Worm (Caenorhabditis elegans) whole organism, L2 larva: Measurements from ENCODE around the gene col-8.

ENCODE experiments used
- C34F6.9 ChIP-seq: fragments of 150-350 bp; optimal IDR thresholded peaks from 2 replicates; lab custom pipeline; 2014; ENCODE audit warnings: missing biosample characterization, missing genetic modification characterization
- F13H6.1 ChIP-seq: sonication (generic microtip); optimal IDR thresholded peaks from 2 replicates; lab custom pipeline; 2016; ENCODE audit warnings: missing genetic modification characterization, missing compliant biosample characterization
- alr-1 ChIP-seq: fragments of 150-350 bp; optimal IDR thresholded peaks from 2 replicates; lab custom pipeline; 2014; ENCODE audit warnings: missing biosample characterization, missing genetic modification characterization
- aly-2 ChIP-seq: fragments of 150-350 bp; optimal IDR thresholded peaks from 2 replicates; lab custom pipeline; 2014; ENCODE audit warnings: missing biosample characterization, missing genetic modification characterization
- ama-1 ChIP-seq: fragments of 150-350 bp; optimal IDR thresholded peaks from 2 replicates; lab custom pipeline; 2018; ENCODE audit warnings: inconsistent platforms
- ceh-16 ChIP-seq: fragments of 150-350 bp; optimal IDR thresholded peaks from 2 replicates; lab custom pipeline; 2014; ENCODE audit warnings: missing biosample characterization, missing genetic modification characterization
- ceh-82 ChIP-seq: fragments of 150-350 bp; optimal IDR thresholded peaks from 2 replicates; lab custom pipeline; 2014; ENCODE audit warnings: missing biosample characterization, missing genetic modification characterization
- crh-2 ChIP-seq: sonication (generic microtip); optimal IDR thresholded peaks from 2 replicates; lab custom pipeline; 2017; ENCODE audit warnings: missing biosample characterization, missing genetic modification characterization
- egl-27 ChIP-seq: sonication (generic microtip); optimal IDR thresholded peaks from 3 replicates; lab custom pipeline; 2017; ENCODE audit warnings: missing biosample characterization, missing genetic modification reagents, missing genetic modification characterization
- elt-1 ChIP-seq: fragments of 150-350 bp; optimal IDR thresholded peaks from 2 replicates; lab custom pipeline; 2014; ENCODE audit warnings: missing biosample characterization, missing genetic modification characterization
- fos-1 ChIP-seq: fragments of 150-350 bp; optimal IDR thresholded peaks from 2 replicates; lab custom pipeline; 2014; ENCODE audit warnings: missing biosample characterization, missing genetic modification characterization
- gmeb-1 ChIP-seq: fragments of 150-350 bp; optimal IDR thresholded peaks from 2 replicates; lab custom pipeline; 2014; ENCODE audit warnings: missing biosample characterization, missing genetic modification characterization
- lin-11 ChIP-seq: fragments of 150-350 bp; sonication (generic microtip); optimal IDR thresholded peaks from 2 replicates; lab custom pipeline; 2014; ENCODE audit warnings: missing biosample characterization, missing genetic modification characterization, inconsistent platforms, mixed read lengths
- lin-13 ChIP-seq: fragments of 150-350 bp; optimal IDR thresholded peaks from 2 replicates; lab custom pipeline; 2014; ENCODE audit warnings: missing biosample characterization, missing genetic modification reagents, missing genetic modification characterization
- lin-39 ChIP-seq: fragments of 150-350 bp; optimal IDR thresholded peaks from 2 replicates; lab custom pipeline; 2014; ENCODE audit warnings: missing biosample characterization, missing genetic modification reagents, missing genetic modification characterization
- lsy-2 ChIP-seq, 2 experiments: fragments of 150-350 bp in 1 of 2; sonication (generic microtip) in 1 of 2; optimal IDR thresholded peaks; 2 replicates each; lab custom pipeline; 2014 to 2017; ENCODE audit warnings: missing biosample characterization in 2 of 2, missing genetic modification characterization in 2 of 2
- mab-5 ChIP-seq: fragments of 150-350 bp; optimal IDR thresholded peaks from 2 replicates; lab custom pipeline; 2014; ENCODE audit warnings: missing biosample characterization, missing genetic modification characterization
- mbf-1 ChIP-seq: sonication (generic microtip); optimal IDR thresholded peaks from 2 replicates; lab custom pipeline; 2017; ENCODE audit warnings: missing biosample characterization, missing genetic modification characterization
- mdl-1 ChIP-seq, 2 experiments: fragments of 150-350 bp in 1 of 2; sonication (generic microtip) in 1 of 2; optimal IDR thresholded peaks; 2 replicates each; lab custom pipeline; 2017; ENCODE audit warnings: missing biosample characterization in 2 of 2, missing genetic modification characterization in 2 of 2
- nhr-11 ChIP-seq: fragments of 150-350 bp; optimal IDR thresholded peaks from 2 replicates; lab custom pipeline; 2014; ENCODE audit warnings: missing biosample characterization, missing genetic modification characterization
- nhr-12 ChIP-seq: fragments of 150-350 bp; optimal IDR thresholded peaks from 2 replicates; lab custom pipeline; 2014; ENCODE audit warnings: missing biosample characterization, missing genetic modification characterization
- nhr-129 ChIP-seq: fragments of 150-350 bp; optimal IDR thresholded peaks from 2 replicates; lab custom pipeline; 2014; ENCODE audit warnings: missing biosample characterization, missing genetic modification characterization
- nhr-21 ChIP-seq: fragments of 150-350 bp; optimal IDR thresholded peaks from 2 replicates; lab custom pipeline; 2014; ENCODE audit warnings: missing biosample characterization, missing genetic modification characterization
- nhr-23 ChIP-seq: fragments of 150-350 bp; optimal IDR thresholded peaks from 2 replicates; lab custom pipeline; 2014; ENCODE audit warnings: missing biosample characterization, missing genetic modification reagents, missing genetic modification characterization
- nhr-237 ChIP-seq: fragments of 150-350 bp; optimal IDR thresholded peaks from 2 replicates; lab custom pipeline; 2014; ENCODE audit warnings: missing biosample characterization, missing genetic modification characterization
- nhr-25 ChIP-seq: fragments of 150-350 bp; sonication (generic microtip); optimal IDR thresholded peaks from 3 replicates; lab custom pipeline; 2014; ENCODE audit warnings: missing biosample characterization, missing genetic modification characterization
- nhr-6 ChIP-seq: fragments of 150-350 bp; optimal IDR thresholded peaks from 2 replicates; lab custom pipeline; 2014; ENCODE audit warnings: missing biosample characterization, missing genetic modification characterization
- peb-1 ChIP-seq: fragments of 150-350 bp; optimal IDR thresholded peaks from 2 replicates; lab custom pipeline; 2014; ENCODE audit warnings: missing biosample characterization, missing genetic modification characterization
- sem-4 ChIP-seq: fragments of 150-350 bp; optimal IDR thresholded peaks from 2 replicates; lab custom pipeline; 2014; ENCODE audit warnings: missing biosample characterization, missing genetic modification reagents, missing genetic modification characterization
- skn-1 ChIP-seq: sonication (generic microtip); optimal IDR thresholded peaks from 2 replicates; lab custom pipeline; 2017; ENCODE audit warnings: missing biosample characterization, missing genetic modification characterization
- sma-9 ChIP-seq, 2 experiments: fragments of 150-350 bp in 1 of 2; sonication (generic microtip) in 1 of 2; optimal IDR thresholded peaks; 2 replicates each; lab custom pipeline; 2014 to 2016; ENCODE audit warnings: missing genetic modification characterization in 2 of 2, mild to moderate bottlenecking in 1 of 2, missing biosample characterization in 1 of 2, missing compliant biosample characterization in 1 of 2, missing genetic modification reagents in 1 of 2, moderate library complexity in 1 of 2
- snpc-4 ChIP-seq: fragments of 150-350 bp; optimal IDR thresholded peaks from 2 replicates; lab custom pipeline; 2014; ENCODE audit warnings: missing biosample characterization, missing genetic modification characterization
- unc-39 ChIP-seq: fragments of 150-350 bp; optimal IDR thresholded peaks from 2 replicates; lab custom pipeline; 2014; ENCODE audit warnings: missing biosample characterization, missing genetic modification characterization
- unc-55 ChIP-seq: fragments of 150-350 bp; sonication (generic microtip); optimal IDR thresholded peaks from 3 replicates; lab custom pipeline; 2014; ENCODE audit warnings: missing biosample characterization, missing genetic modification reagents, missing genetic modification characterization
- unc-62 ChIP-seq: fragments of 150-350 bp; optimal IDR thresholded peaks from 2 replicates; lab custom pipeline; 2014; ENCODE audit warnings: missing biosample characterization, missing genetic modification reagents, missing genetic modification characterization
- ztf-11 ChIP-seq: sonication (generic microtip); optimal IDR thresholded peaks from 2 replicates; lab custom pipeline; 2017; ENCODE audit warnings: missing biosample characterization, missing genetic modification characterization
- ztf-4 ChIP-seq: fragments of 150-350 bp; optimal IDR thresholded peaks from 2 replicates; lab custom pipeline; 2014; ENCODE audit warnings: missing biosample characterization, missing genetic modification characterization

col-8 gene

ce11 chrIII:6989201-6989600, 31.2 kb downstream of the col-8 start:
- no peak for TF ChIP-seq mab-5 (tag; lab: Kevin White, UChicago)
- TF ChIP-seq fos-1 (tag; lab: Kevin White, UChicago): peak; percentile 63
- TF ChIP-seq nhr-11 (tag; lab: Kevin White, UChicago): no peak

- no peak for TF ChIP-seq peb-1
- TF ChIP-seq F13H6.1: peak; percentile 87
- no peak for TF ChIP-seq ceh-16
- TF ChIP-seq mab-5 (tag; lab: Kevin White, UChicago): peak; percentile 55
- peak; percentile 13 for TF ChIP-seq egl-27 (tag; lab: Kevin White, UChicago)
- TF ChIP-seq gmeb-1 (tag; lab: Kevin White, UChicago): no peak
- TF ChIP-seq aly-2 (tag; lab: Kevin White, UChicago): no peak
- TF ChIP-seq ama-1 (lab: Kevin White, UChicago): no peak
- TF ChIP-seq sem-4 (tag; lab: Kevin White, UChicago): peak; percentile 40
- TF ChIP-seq ztf-11 (tag; lab: Kevin White, UChicago): no peak
- TF ChIP-seq unc-55 (GFP tag; lab: Kevin White, UChicago): no peak
- no peak for TF ChIP-seq mdl-1 (tag; optimal IDR thresholded peaks at IDR 0.05; lab: Kevin White, UChicago)
- TF ChIP-seq snpc-4 (tag; lab: Kevin White, UChicago): no peak
- no peak for TF ChIP-seq nhr-23 (tag; lab: Kevin White, UChicago)
- no peak for TF ChIP-seq unc-39 (tag; lab: Kevin White, UChicago)
- TF ChIP-seq nhr-12 (tag; lab: Kevin White, UChicago): no peak
- peak; percentile 76 for TF ChIP-seq ztf-4 (tag; lab: Kevin White, UChicago)
- no peak for TF ChIP-seq crh-2 (tag; lab: Kevin White, UChicago)
- peak; percentile 70 for TF ChIP-seq C34F6.9
- TF ChIP-seq ceh-82 (tag; lab: Kevin White, UChicago): no peak
- TF ChIP-seq nhr-25 (tag; lab: Kevin White, UChicago): no peak
- peak in 1 of 2 experiments; percentile 78 for TF ChIP-seq lsy-2 (tag; optimal IDR thresholded peaks at IDR 0.05; lab: Kevin White, UChicago)
- peak; percentile 82 for TF ChIP-seq nhr-129 (tag; lab: Kevin White, UChicago)
- TF ChIP-seq nhr-6 (tag; lab: Kevin White, UChicago): peak; percentile 60
- no peak for TF ChIP-seq skn-1 (tag; lab: Kevin White, UChicago)
- peak; percentile 4 for TF ChIP-seq lin-13 (GFP tag; lab: Kevin White, UChicago)
- peak; percentile 12 for TF ChIP-seq lin-39
- TF ChIP-seq sma-9 (GFP tag; optimal IDR thresholded peaks at IDR 0.05; lab: Kevin White, UChicago): peak; percentile 74
- no peak for TF ChIP-seq sma-9 (tag; optimal IDR thresholded peaks at IDR 0.05; lab: Kevin White, UChicago)
- peak; percentile 62 for TF ChIP-seq unc-62 (GFP tag; lab: Kevin White, UChicago)
- TF ChIP-seq nhr-237: no peak
- TF ChIP-seq, all 48 proteins: peak for 13
Measured at ce11 chrIII:6988060-6988459, 32.3 kb downstream of the col-8 start.

ce11 chrIII:6981989-6982553, 38.3 kb downstream of the col-8 start, which contains the start of gene F31E3.6:
F31E3.6 (plus strand) TSS chrIII:6982081.
- TF ChIP-seq lsy-2 (tag; optimal IDR thresholded peaks at IDR 0.05; lab: Kevin White, UChicago): peak; percentile 22 to 79

ce11 chrIII:6979584-6979983, 40.8 kb downstream of the col-8 start, which contains the start of gene ceh-20:
ceh-20 (plus strand) TSS chrIII:6979884.
- TF ChIP-seq elt-1 (tag; lab: Kevin White, UChicago) (no peak), nhr-21 (tag; lab: Kevin White, UChicago) (no peak), nhr-129 (tag; lab: Kevin White, UChicago) (no peak), alr-1 (tag; lab: Kevin White, UChicago) (no peak), nhr-237 (no peak), unc-62 (GFP tag; lab: Kevin White, UChicago) (no peak), lin-11 (tag; lab: Kevin White, UChicago) (no peak), unc-39 (tag; lab: Kevin White, UChicago) (no peak), ama-1 (lab: Kevin White, UChicago) (no peak), mbf-1 (tag; lab: Kevin White, UChicago) (no peak), unc-55 (GFP tag; lab: Kevin White, UChicago) (no peak), lin-39 (no peak), ztf-11 (tag; lab: Kevin White, UChicago) (no peak), nhr-12 (tag; lab: Kevin White, UChicago) (no peak)
